Fruit fly (Drosophila melanogaster): ENCODE results near the gene Cadps.

DNA sequence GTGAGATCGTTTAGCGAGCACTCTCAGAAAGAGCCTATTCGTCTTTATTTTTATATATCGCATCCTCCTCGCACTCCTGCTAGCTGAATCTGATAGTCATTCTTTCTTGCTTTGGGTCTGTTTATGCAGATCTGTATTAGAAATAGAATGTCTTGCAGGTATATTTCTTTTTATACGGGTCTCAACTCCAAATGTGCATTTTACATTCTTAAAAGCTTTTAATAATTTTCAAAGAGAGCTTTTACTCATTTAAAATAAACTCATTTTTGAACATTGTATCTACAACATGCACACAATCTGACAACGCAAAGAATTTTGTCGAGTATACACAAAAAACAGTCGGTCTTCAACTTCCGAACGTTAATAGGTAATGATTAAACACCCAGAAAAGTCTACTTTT, 45.2 kb upstream of the Cadps start, which contains the start of gene CG33521:
- TF ChIP-seq jim (GFP tag; optimal IDR thresholded peaks at IDR 0.05) (no peak), OdsH (GFP tag; optimal IDR thresholded peaks at IDR 0.05) (no peak), br (GFP tag; optimal IDR thresholded peaks at IDR 0.05) (no peak), GATAd (GFP tag; optimal IDR thresholded peaks at IDR 0.05) (no peak), Hnf4 (GFP tag; optimal IDR thresholded peaks at IDR 0.05) (no peak), dl (GFP tag; optimal IDR thresholded peaks at IDR 0.05; ENCODE audit: insufficient read depth in 1 of 2, partially characterized antibody in 2 of 2) (no peak), psq (GFP tag; optimal IDR thresholded peaks at IDR 0.05) (no peak)

All from whole organism, wandering third instar larva.